Fruit fly (Drosophila melanogaster) whole organism, embryonic: ENCODE measurements around the gene Cep290.

Experiments
- Aef1 ChIP-seq: fragments of 200-800 bp; sonication (Bioruptor generic); IDR thresholded peaks from 3 replicates; pipeline ENCODE4 v1.3.6; 2022; ENCODE audit warnings: missing biosample characterization, missing genetic modification characterization
- Blimp-1 ChIP-seq: fragments of 200-800 bp; sonication (Bioruptor generic); optimal IDR thresholded peaks from 3 replicates; lab custom pipeline; 2018; ENCODE audit warnings: missing biosample characterization, missing genetic modification characterization, mild to moderate bottlenecking, moderate library complexity, missing genetic modification reagents
- CG12219 ChIP-seq: fragments of 200-800 bp; sonication (Bioruptor generic); optimal IDR thresholded peaks from 3 replicates; lab custom pipeline; 2018; ENCODE audit warnings: missing biosample characterization, mild to moderate bottlenecking, missing genetic modification characterization
- CG13287 ChIP-seq: fragments of 200-800 bp; sonication (Bioruptor generic); IDR thresholded peaks from 2 replicates; pipeline ENCODE4 v1.3.6; 2022; ENCODE audit warnings: missing biosample characterization, missing genetic modification characterization; ENCODE audit not compliant: partially characterized antibody
- CG13296 ChIP-seq: fragments of 200-800 bp; sonication (Bioruptor generic); optimal IDR thresholded peaks from 3 replicates; lab custom pipeline; 2018; ENCODE audit warnings: missing biosample characterization, mild to moderate bottlenecking, missing genetic modification characterization
- CG14014 ChIP-seq: fragments of 200-800 bp; sonication (Bioruptor generic); IDR thresholded peaks from 2 replicates; pipeline ENCODE4 v1.3.6; 2022; ENCODE audit warnings: missing biosample characterization, missing genetic modification characterization
- CG14667 ChIP-seq: fragments of 200-800 bp; sonication (Bioruptor generic); IDR thresholded peaks from 2 replicates; pipeline ENCODE4 v1.3.6; 2022; ENCODE audit warnings: missing biosample characterization, missing genetic modification characterization
- CG14965 ChIP-seq: fragments of 200-800 bp; sonication (Bioruptor generic); optimal IDR thresholded peaks from 2 replicates; lab custom pipeline; 2016; ENCODE audit warnings: missing biosample characterization, missing genetic modification characterization, borderline replicate concordance
- CG15073 ChIP-seq: fragments of 200-800 bp; sonication (Bioruptor generic); optimal IDR thresholded peaks from 2 replicates; lab custom pipeline; 2016; ENCODE audit warnings: missing biosample characterization, missing genetic modification characterization
- CG33557 ChIP-seq: fragments of 200-800 bp; sonication (Bioruptor generic); optimal IDR thresholded peaks from 2 replicates; lab custom pipeline; 2019; ENCODE audit warnings: missing biosample characterization, mild to moderate bottlenecking, missing genetic modification characterization, moderate library complexity
- CG6272 ChIP-seq: fragments of 200-800 bp; sonication (Bioruptor generic); IDR thresholded peaks from 2 replicates; pipeline ENCODE4 v1.3.6; 2022; ENCODE audit warnings: missing biosample characterization, missing genetic modification characterization
- CG6683 ChIP-seq: fragments of 200-800 bp; sonication (Bioruptor generic); optimal IDR thresholded peaks from 2 replicates; lab custom pipeline; 2017; ENCODE audit warnings: missing biosample characterization, mild to moderate bottlenecking, missing genetic modification characterization, missing genetic modification reagents
- CG6765 ChIP-seq: fragments of 200-800 bp; sonication (Bioruptor generic); optimal IDR thresholded peaks from 3 replicates; lab custom pipeline; 2017; ENCODE audit warnings: missing biosample characterization, mild to moderate bottlenecking, missing genetic modification characterization
- CG9797 ChIP-seq: fragments of 200-800 bp; sonication (Bioruptor generic); optimal IDR thresholded peaks from 3 replicates; lab custom pipeline; 2018; ENCODE audit warnings: missing biosample characterization, mild to moderate bottlenecking, missing genetic modification characterization
- Dip2 ChIP-seq: fragments of 200-800 bp; sonication (Bioruptor generic); IDR thresholded peaks from 2 replicates; pipeline ENCODE4 v1.3.6; 2022; ENCODE audit warnings: missing biosample characterization, missing genetic modification characterization
- Dip3 ChIP-seq: fragments of 200-800 bp; sonication (Bioruptor generic); optimal IDR thresholded peaks from 3 replicates; lab custom pipeline; 2016; ENCODE audit warnings: missing biosample characterization, missing genetic modification characterization
- E2f2 ChIP-seq: fragments of 200-800 bp; sonication (Bioruptor generic); IDR thresholded peaks from 2 replicates; pipeline ENCODE4 v1.3.6; 2022; ENCODE audit warnings: missing biosample characterization, missing genetic modification characterization
- Fer2 ChIP-seq: fragments of 200-800 bp; sonication (Bioruptor generic); optimal IDR thresholded peaks from 2 replicates; lab custom pipeline; 2018; ENCODE audit warnings: missing biosample characterization, mild to moderate bottlenecking, missing genetic modification characterization, moderate library complexity
- HLHmδ ChIP-seq: fragments of 200-800 bp; sonication (Bioruptor generic); optimal IDR thresholded peaks from 2 replicates; lab custom pipeline; 2018; ENCODE audit warnings: missing biosample characterization, mild to moderate bottlenecking, missing genetic modification characterization, moderate library complexity
- Hsf ChIP-seq: fragments of 200-800 bp; sonication (Bioruptor generic); optimal IDR thresholded peaks from 3 replicates; lab custom pipeline; 2016; ENCODE audit warnings: missing biosample characterization, missing genetic modification characterization
- Mrtf ChIP-seq: fragments of 200-800 bp; sonication (Bioruptor generic); IDR thresholded peaks from 3 replicates; pipeline ENCODE4 v1.3.6; 2022; ENCODE audit warnings: missing biosample characterization, missing genetic modification characterization
- NFAT ChIP-seq: fragments of 200-800 bp; sonication (Bioruptor generic); IDR thresholded peaks from 2 replicates; pipeline ENCODE4 v1.3.6; 2022; ENCODE audit warnings: missing biosample characterization, missing genetic modification characterization
- Poxn ChIP-seq: fragments of 200-800 bp; sonication (Bioruptor generic); IDR thresholded peaks from 2 replicates; pipeline ENCODE4 v1.3.6; 2022; ENCODE audit warnings: missing biosample characterization, missing genetic modification characterization
- Usf ChIP-seq: fragments of 200-800 bp; sonication (Bioruptor generic); optimal IDR thresholded peaks from 2 replicates; lab custom pipeline; 2017; ENCODE audit warnings: missing genotype, missing biosample characterization, missing genetic modification characterization
- al ChIP-seq: fragments of 200-800 bp; sonication (Bioruptor generic); IDR thresholded peaks from 2 replicates; pipeline ENCODE4 v1.3.6; 2022; ENCODE audit warnings: missing biosample characterization, missing genetic modification characterization
- amos ChIP-seq: fragments of 200-800 bp; sonication (Bioruptor generic); IDR thresholded peaks from 2 replicates; pipeline ENCODE4 v1.3.6; 2022; ENCODE audit warnings: missing biosample characterization, missing genetic modification characterization; ENCODE audit not compliant: partially characterized antibody
- az2 ChIP-seq: fragments of 200-800 bp; sonication (Bioruptor generic); optimal IDR thresholded peaks from 3 replicates; lab custom pipeline; 2016; ENCODE audit warnings: missing biosample characterization, missing genetic modification characterization
- bab2 ChIP-seq: fragments of 200-800 bp; sonication (Bioruptor generic); optimal IDR thresholded peaks from 2 replicates; lab custom pipeline; 2016; ENCODE audit warnings: missing biosample characterization, missing genetic modification characterization
- bigmax ChIP-seq: fragments of 200-800 bp; sonication (Bioruptor generic); optimal IDR thresholded peaks from 2 replicates; lab custom pipeline; 2018; ENCODE audit warnings: missing biosample characterization, mild to moderate bottlenecking, missing genetic modification characterization
- cas ChIP-seq: fragments of 200-800 bp; sonication (Bioruptor generic); IDR thresholded peaks from 2 replicates; pipeline ENCODE4 v1.3.6; 2022; ENCODE audit warnings: missing biosample characterization, missing genetic modification characterization
- crol ChIP-seq: fragments of 200-800 bp; sonication (Bioruptor generic); IDR thresholded peaks from 2 replicates; pipeline ENCODE4 v1.3.6; 2022; ENCODE audit warnings: missing biosample characterization, missing genetic modification characterization
- crp ChIP-seq, 2 experiments: fragments of 200-800 bp; sonication (Bioruptor generic); optimal IDR thresholded peaks; 2 replicates in 1 of 2; 3 replicates in 1 of 2; lab custom pipeline; 2017; ENCODE audit warnings: missing biosample characterization in 2 of 2, missing genetic modification characterization in 2 of 2, mild to moderate bottlenecking in 1 of 2, moderate library complexity in 1 of 2
- dmrt99B ChIP-seq: fragments of 200-800 bp; sonication (Bioruptor generic); optimal IDR thresholded peaks from 2 replicates; lab custom pipeline; 2018; ENCODE audit warnings: missing biosample characterization, mild to moderate bottlenecking, missing genetic modification characterization, moderate library complexity
- gce ChIP-seq: fragments of 200-800 bp; sonication (Bioruptor generic); IDR thresholded peaks from 3 replicates; pipeline ENCODE4 v1.3.6; 2022; ENCODE audit warnings: missing biosample characterization, missing genetic modification characterization
- gcm2 ChIP-seq: fragments of 200-800 bp; sonication (Bioruptor generic); optimal IDR thresholded peaks from 2 replicates; lab custom pipeline; 2016; ENCODE audit warnings: missing biosample characterization, missing genetic modification characterization
- ind ChIP-seq: fragments of 200-800 bp; sonication (Bioruptor generic); optimal IDR thresholded peaks from 3 replicates; lab custom pipeline; 2016; ENCODE audit warnings: missing biosample characterization, missing genetic modification characterization
- jing ChIP-seq: fragments of 200-800 bp; sonication (Bioruptor generic); optimal IDR thresholded peaks from 2 replicates; lab custom pipeline; 2018; ENCODE audit warnings: missing biosample characterization, mild to moderate bottlenecking, missing genetic modification characterization
- kah ChIP-seq: fragments of 200-800 bp; sonication (Bioruptor generic); optimal IDR thresholded peaks from 2 replicates; lab custom pipeline; 2018; ENCODE audit warnings: missing biosample characterization, mild to moderate bottlenecking, missing genetic modification characterization
- lbe ChIP-seq: fragments of 200-800 bp; sonication (Bioruptor generic); optimal IDR thresholded peaks from 2 replicates; lab custom pipeline; 2016; ENCODE audit warnings: missing biosample characterization, mild to moderate bottlenecking, missing genetic modification characterization
- p53 ChIP-seq: fragments of 200-800 bp; sonication (Bioruptor generic); optimal IDR thresholded peaks from 2 replicates; lab custom pipeline; 2016; ENCODE audit warnings: missing biosample characterization, missing genetic modification characterization
- pita ChIP-seq: fragments of 200-800 bp; sonication (Bioruptor generic); optimal IDR thresholded peaks from 2 replicates; lab custom pipeline; 2017; ENCODE audit warnings: missing biosample characterization, mild to moderate bottlenecking, missing genetic modification characterization
- pum ChIP-seq: fragments of 200-800 bp; sonication (Bioruptor generic); optimal IDR thresholded peaks from 2 replicates; lab custom pipeline; 2016; ENCODE audit warnings: missing biosample characterization, missing genetic modification characterization
- pzg ChIP-seq: fragments of 200-800 bp; sonication (Bioruptor generic); optimal IDR thresholded peaks from 3 replicates; lab custom pipeline; 2018; ENCODE audit warnings: missing biosample characterization, mild to moderate bottlenecking, missing genetic modification characterization, moderate library complexity
- schlank ChIP-seq: fragments of 200-800 bp; sonication (Bioruptor generic); optimal IDR thresholded peaks from 2 replicates; lab custom pipeline; 2018; ENCODE audit warnings: missing biosample characterization, mild to moderate bottlenecking, missing genetic modification characterization
- sima ChIP-seq: fragments of 200-800 bp; sonication (Bioruptor generic); optimal IDR thresholded peaks from 2 replicates; lab custom pipeline; 2016; ENCODE audit warnings: missing biosample characterization, missing genetic modification characterization
- slbo ChIP-seq: fragments of 200-800 bp; sonication (Bioruptor generic); IDR thresholded peaks from 2 replicates; pipeline ENCODE4 v1.3.6; 2022; ENCODE audit warnings: missing biosample characterization, missing genetic modification characterization
- tin ChIP-seq: fragments of 200-800 bp; sonication (Bioruptor generic); optimal IDR thresholded peaks from 3 replicates; lab custom pipeline; 2016; ENCODE audit warnings: missing biosample characterization, missing genetic modification characterization
- tll ChIP-seq, 2 experiments: fragments of 200-800 bp in 1 of 2; fragments of >200 bp in 1 of 2; sonication (Bioruptor generic) in 1 of 2; optimal IDR thresholded peaks; 2 replicates each; lab custom pipeline; 2017 to 2019; ENCODE audit warnings: missing biosample characterization in 2 of 2, missing genetic modification characterization in 2 of 2, mild to moderate bottlenecking in 1 of 2, moderate library complexity in 1 of 2
- toy ChIP-seq: fragments of 200-800 bp; sonication (Bioruptor generic); IDR thresholded peaks from 2 replicates; pipeline ENCODE4 v1.3.6; 2022; ENCODE audit warnings: missing biosample characterization, missing genetic modification characterization
- tx ChIP-seq: fragments of 200-800 bp; sonication (Bioruptor generic); optimal IDR thresholded peaks from 2 replicates; lab custom pipeline; 2016; ENCODE audit warnings: missing biosample characterization, missing genetic modification characterization
- zen2 ChIP-seq: fragments of 200-800 bp; sonication (Bioruptor generic); IDR thresholded peaks from 3 replicates; pipeline ENCODE4 v1.3.6; 2022; ENCODE audit warnings: missing biosample characterization, missing genetic modification characterization; ENCODE audit not compliant: partially characterized antibody

The Cep290 gene

dm6 chr3L:820332-820731 lies 23.4 kb upstream of the Cep290 start (continued):
- TF ChIP-seq CG33557 (GFP tag; lab: Kevin White, UChicago) (no peak), NFAT (GFP tag; lab: Robert Waterston, UW) (0 out of 2 replicates have a peak, but pooled peaks have one; percentile 32), CG6765 (GFP tag; lab: Kevin White, UChicago) (no peak), amos (no peak), schlank (tag; lab: Kevin White, UChicago) (no peak), p53 (GFP tag; lab: Kevin White, UChicago) (no peak), CG14014 (GFP tag; lab: Robert Waterston, UW) (peak; percentile 78), kah (peak; percentile 51), Mrtf (peak; percentile 76; the same call in 2 of the 3 replicates), ind (peak; percentile 65), CG9797 (GFP tag; lab: Kevin White, UChicago) (no peak), zen2 (GFP tag; lab: Robert Waterston, UW) (no peak), E2f2 (GFP tag; lab: Robert Waterston, UW) (peak; percentile 38; the same call in 1 of the 2 replicates), CG6272 (peak; percentile 35; the same call in 1 of the 2 replicates), CG13296 (GFP tag; lab: Kevin White, UChicago) (peak; percentile 69), pum (GFP tag; lab: Kevin White, UChicago) (no peak), crp (GFP tag; optimal IDR thresholded peaks at IDR 0.05; lab: Kevin White, UChicago) (no peak), Hsf (peak; percentile 20), tin (peak; percentile 63), Fer2 (tag; lab: Kevin White, UChicago) (no peak), lbe (GFP tag; lab: Kevin White, UChicago) (peak; percentile 68), CG6683 (GFP tag; lab: Kevin White, UChicago) (peak; percentile 55), al (GFP tag; lab: Robert Waterston, UW) (peak; percentile 38), CG14965 (no peak), pzg (GFP tag; lab: Kevin White, UChicago) (no peak), Poxn (GFP tag; lab: Robert Waterston, UW) (no peak), gce (GFP tag; lab: Robert Waterston, UW) (peak; percentile 73), Blimp-1 (GFP tag; lab: Kevin White, UChicago) (peak; percentile 77), CG14667 (GFP tag; lab: Robert Waterston, UW) (no peak; the same call in 1 of the 2 replicates), gcm2 (no peak), CG15073 (GFP tag; lab: Kevin White, UChicago) (no peak), Dip3 (no peak), az2 (GFP tag; lab: Kevin White, UChicago) (peak; percentile 75), tll (GFP tag; optimal IDR thresholded peaks at IDR 0.05; lab: Kevin White, UChicago) (no peak), cas (GFP tag; lab: Robert Waterston, UW) (no peak), CG13287 (no peak), pita (GFP tag; lab: Kevin White, UChicago) (no peak), jing (GFP tag; lab: Kevin White, UChicago) (peak; percentile 20), crol (no peak), sima (GFP tag; lab: Kevin White, UChicago) (no peak), Aef1 (GFP tag; lab: Robert Waterston, UW) (peak; percentile 71), HLHmδ (GFP tag; lab: Kevin White, UChicago) (no peak), bigmax (GFP tag; lab: Kevin White, UChicago) (no peak), dmrt99B (tag; lab: Kevin White, UChicago) (peak; percentile 85), toy (GFP tag; lab: Robert Waterston, UW) (no peak), CG12219 (GFP tag; lab: Kevin White, UChicago) (peak; percentile 61), Dip2 (no peak), tx (GFP tag; lab: Kevin White, UChicago) (no peak), slbo (GFP tag; lab: Robert Waterston, UW) (peak; percentile 68), bab2 (GFP tag; lab: Kevin White, UChicago) (peak; percentile 24), Usf (GFP tag; lab: Kevin White, UChicago) (no peak)
